Worm (Caenorhabditis elegans) whole organism, L4/young adult: Measurements from ENCODE around the gene wip-1.

Source experiments
- W03F9.2 ChIP-seq: fragments of 150-350 bp; optimal IDR thresholded peaks from 2 replicates; lab custom pipeline; 2014; ENCODE audit warnings: missing biosample characterization, missing genetic modification characterization
- dao-5 ChIP-seq: sonication (generic microtip); optimal IDR thresholded peaks from 2 replicates; lab custom pipeline; 2016; ENCODE audit warnings: missing genotype, missing genetic modification characterization, moderate library complexity, missing compliant biosample characterization
- him-1 ChIP-seq: sonication (generic microtip); optimal IDR thresholded peaks from 2 replicates; lab custom pipeline; 2016; ENCODE audit warnings: missing genotype, missing genetic modification reagents, missing genetic modification characterization, missing compliant biosample characterization

wip-1 gene

DNA sequence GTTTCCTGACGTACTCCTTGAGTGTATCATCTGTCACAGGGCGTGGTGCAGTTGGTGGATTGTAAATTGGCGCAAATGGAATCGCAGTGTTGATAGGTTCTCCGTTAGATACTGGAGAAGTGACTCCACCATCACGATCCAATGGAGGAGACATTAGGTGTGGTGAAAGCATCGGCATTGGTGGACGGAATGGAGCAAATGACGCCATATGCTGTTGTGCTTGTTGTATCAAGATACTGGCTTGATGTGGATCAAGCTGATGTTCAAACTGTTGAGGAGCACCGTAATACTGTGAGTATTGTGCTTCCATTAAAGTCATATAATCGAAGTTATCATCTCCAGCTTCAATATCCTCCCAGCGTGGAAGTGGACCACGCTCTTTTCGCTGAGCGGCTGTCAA, 6.0 kb upstream of the wip-1 start:
- TF ChIP-seq him-1 (tag; lab: Kevin White, UChicago) = no peak
- no peak for TF ChIP-seq W03F9.2
- TF ChIP-seq dao-5 (tag; lab: Kevin White, UChicago) = no peak

DNA sequence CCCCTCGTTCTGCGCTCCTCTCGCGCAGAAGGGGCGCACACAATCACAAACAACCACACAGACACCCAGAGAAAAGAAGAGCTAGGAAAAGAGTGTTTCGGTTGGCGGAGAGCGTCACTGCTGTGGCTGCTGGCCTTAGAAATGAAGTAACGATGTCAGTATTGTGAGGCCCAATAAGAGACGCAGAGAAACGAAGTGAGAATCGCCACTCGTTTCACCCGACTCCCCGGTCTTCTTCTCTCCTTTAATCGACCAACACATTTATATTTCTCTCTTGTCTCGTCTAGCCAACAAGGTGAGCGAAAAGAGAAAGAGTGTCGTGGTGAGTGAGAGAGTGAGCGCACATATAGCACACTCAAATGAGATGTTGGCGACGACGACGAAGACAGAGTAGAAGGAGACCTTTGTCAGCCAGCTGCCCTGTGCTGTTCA, 4.5 kb upstream of the wip-1 start:
- TF ChIP-seq dao-5 (tag; lab: Kevin White, UChicago) (no peak), W03F9.2 (peak; percentile 57), him-1 (tag; lab: Kevin White, UChicago) (peak; percentile 67)

DNA sequence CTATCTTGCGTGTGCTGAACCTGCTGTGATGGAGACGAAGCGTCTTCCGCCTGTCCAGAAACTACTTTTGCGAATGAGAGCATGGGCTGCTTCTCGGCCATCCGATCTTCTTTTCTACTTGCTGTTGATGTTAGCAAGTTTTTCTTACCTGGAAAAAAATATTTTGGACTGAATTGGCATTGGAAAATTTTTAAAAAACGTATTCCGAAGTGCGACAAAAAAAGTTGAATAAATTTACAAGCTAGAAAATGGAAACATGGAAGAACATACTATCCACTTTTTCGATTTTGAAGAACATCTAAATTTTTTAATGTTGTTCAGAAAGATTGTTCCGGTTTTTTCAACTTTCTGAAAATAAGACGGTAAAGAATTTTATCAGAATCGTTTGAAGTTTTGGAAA, 889 bp upstream of the wip-1 start, which contains the start of gene larp-1:
larp-1 (minus strand) TSS at position 101 of the 400 bp plus-strand sequence.
- TF ChIP-seq him-1 (tag; lab: Kevin White, UChicago) = no peak
- TF ChIP-seq dao-5 (tag; lab: Kevin White, UChicago) = no peak
- TF ChIP-seq W03F9.2 = no peak

DNA sequence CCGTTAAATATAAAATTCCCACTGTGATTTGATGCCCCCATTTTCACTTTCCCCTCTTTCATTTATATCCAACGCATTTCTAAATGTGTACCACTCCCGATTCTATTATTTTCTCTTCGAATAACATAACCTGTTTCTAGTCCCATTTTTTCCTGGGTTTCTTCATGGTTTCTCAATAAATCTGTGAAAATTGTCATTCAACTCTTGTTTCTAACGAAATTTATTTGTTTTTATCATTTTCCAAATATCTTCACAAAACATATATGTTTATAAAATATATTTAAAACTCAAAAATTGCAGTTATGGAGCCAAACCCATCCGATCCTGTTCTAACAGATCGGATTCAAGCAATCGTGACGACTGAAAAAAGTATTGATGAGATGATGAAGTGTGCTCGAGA, 2.5 kb downstream of the wip-1 start, which contains the start of gene mdt-11:
mdt-11 (plus strand) TSS at position 301 of the 400 bp plus-strand sequence.
- no peak for TF ChIP-seq W03F9.2
- TF ChIP-seq dao-5 (tag; lab: Kevin White, UChicago) = no peak
- TF ChIP-seq him-1 (tag; lab: Kevin White, UChicago) = no peak

DNA sequence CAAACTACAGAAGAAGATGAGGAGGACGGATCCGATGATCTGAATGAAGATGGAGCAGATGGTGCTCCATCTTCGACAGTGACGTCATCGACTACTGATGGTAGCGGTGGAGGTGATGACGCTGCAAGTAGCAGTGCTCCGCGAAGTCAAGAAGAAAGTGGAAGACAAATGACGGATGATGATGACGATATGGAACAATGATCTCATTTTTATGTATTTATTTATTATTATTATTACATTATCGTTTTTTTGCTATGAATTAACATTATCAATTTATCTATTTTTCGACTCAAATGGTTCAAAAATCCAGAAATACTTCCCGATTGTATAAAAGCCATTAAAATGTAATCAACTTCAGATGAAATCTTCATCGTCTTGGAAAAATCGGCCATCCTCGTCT, 3.2 kb downstream of the wip-1 start, which contains the start of gene R144.3:
R144.3 (plus strand) TSS at position 301 of the 400 bp plus-strand sequence.
- TF ChIP-seq him-1 (tag; lab: Kevin White, UChicago) (no peak), W03F9.2 (no peak), dao-5 (tag; lab: Kevin White, UChicago) (no peak)

DNA sequence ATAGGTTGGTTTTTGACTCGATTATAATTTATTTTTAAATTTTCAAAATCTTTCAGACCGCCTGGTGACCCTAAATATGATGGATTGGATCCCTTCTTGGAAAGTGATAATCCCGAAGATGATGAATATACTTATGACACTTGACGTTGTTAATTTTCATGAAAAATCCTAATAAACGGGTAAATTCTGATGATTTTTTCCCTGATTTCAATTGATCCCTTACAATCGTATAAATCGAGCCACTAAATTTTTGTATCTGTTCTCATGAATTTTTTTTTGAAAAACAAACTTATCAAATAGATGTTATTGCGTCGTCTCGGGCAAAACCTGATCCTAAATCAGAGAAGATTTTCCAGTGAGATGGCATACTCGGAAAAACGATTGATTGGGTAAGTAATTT, 4.5 kb downstream of the wip-1 start, which contains the start of gene R144.13:
R144.13 (plus strand) TSS at position 301 of the 400 bp plus-strand sequence.
- TF ChIP-seq him-1 (tag; lab: Kevin White, UChicago) = no peak
- TF ChIP-seq W03F9.2 = no peak
- TF ChIP-seq dao-5 (tag; lab: Kevin White, UChicago) = no peak

DNA sequence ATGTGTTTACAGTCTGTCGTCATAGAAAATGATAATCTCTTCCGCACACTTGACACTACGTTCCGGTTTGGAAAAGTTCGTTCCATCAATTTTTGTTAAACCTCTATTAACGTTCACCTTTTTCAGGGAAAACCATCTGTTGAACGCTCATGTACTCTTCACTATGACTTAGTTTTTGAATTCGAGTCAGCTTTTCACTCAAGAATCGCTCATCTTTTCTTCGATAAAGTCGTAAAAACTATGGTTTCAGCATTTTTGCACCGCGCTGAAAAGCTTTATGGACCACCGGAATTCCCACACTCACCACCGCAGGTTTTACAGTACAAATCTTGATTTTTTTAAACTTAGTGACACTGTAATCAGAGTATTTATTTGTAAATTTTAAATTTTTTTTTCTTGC, 5.2 kb downstream of the wip-1 start:
- no peak for TF ChIP-seq W03F9.2
- TF ChIP-seq dao-5 (tag; lab: Kevin White, UChicago) = no peak
- no peak for TF ChIP-seq him-1 (tag; lab: Kevin White, UChicago)

DNA sequence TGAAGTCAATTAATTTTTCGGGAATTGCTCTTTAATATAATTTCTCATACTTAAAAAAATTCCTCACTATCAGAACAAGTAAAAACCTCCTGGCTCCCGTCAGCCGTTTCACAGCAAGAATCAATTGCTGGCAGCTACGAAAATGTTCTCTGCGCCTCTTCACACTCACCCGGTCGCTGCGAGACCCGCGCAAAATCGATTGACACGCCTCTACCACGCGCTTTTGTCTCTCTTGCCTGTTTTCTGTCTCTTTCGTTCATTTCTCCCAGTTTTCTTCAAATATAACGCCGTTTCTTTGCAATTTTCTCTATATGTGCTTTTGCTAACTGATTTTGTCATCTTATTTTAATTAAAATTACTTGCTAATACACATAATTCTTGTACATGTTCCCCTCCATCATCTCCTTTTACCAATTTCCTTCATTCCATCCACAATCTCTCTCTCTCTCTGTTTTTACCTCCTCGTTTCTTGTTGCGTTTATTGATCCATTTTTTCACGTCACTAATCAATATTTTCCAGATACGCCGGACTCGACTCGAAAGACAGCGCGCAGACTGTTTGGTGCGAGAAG, 6.0 kb downstream of the wip-1 start, which contains the start of gene pcf-11:
pcf-11 (plus strand) TSS at position 522 of the 572 bp plus-strand sequence.
- TF ChIP-seq him-1 (tag; lab: Kevin White, UChicago) (no peak), W03F9.2 (peak; percentile 34)

DNA sequence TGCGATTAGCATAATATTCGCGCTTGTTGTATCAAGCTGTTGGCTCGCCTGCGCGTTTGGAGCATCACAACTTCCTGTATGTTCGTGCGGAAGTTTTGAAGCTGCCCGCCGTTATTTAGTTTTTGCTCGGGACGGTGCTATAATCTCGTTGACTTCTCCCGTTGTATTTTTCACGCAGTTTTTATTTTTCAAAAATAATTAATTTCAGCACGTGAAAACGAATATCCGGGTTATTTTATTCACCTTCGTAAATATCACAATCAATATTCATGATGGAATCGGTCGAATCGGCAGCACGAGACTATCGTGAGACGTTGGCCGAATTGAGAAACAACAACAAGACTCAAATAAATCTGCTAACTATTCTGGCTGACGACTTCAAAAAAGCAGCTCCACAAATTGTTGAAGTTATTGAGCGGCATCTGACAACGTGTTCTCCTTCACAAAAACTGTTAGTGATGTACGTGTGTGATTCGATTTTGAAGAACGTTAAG, 6.7 kb downstream of the wip-1 start:
- TF ChIP-seq dao-5 (tag; lab: Kevin White, UChicago) (no peak), W03F9.2 (no peak), him-1 (tag; lab: Kevin White, UChicago) (no peak)

DNA sequence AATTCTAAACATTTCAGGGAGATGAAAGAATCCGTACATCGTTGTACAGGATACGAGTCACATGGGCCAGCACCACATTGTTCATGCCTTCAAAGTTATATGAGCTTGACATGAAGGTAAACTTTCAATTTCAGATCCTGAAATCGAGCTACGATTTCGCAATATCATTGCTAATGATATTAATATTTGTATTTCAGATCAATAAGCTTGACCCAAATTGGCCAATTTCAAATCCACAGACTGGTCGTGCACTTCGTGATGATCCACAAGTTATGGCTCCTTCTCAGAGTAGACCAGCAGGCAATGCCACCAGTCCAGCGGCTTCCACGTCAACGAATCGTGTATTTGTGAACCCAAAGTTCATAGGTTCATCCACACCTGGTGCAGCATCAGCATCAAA, 7.9 kb downstream of the wip-1 start:
- no peak for TF ChIP-seq W03F9.2
- TF ChIP-seq dao-5 (tag; lab: Kevin White, UChicago) = no peak
- TF ChIP-seq him-1 (tag; lab: Kevin White, UChicago) = no peak

DNA sequence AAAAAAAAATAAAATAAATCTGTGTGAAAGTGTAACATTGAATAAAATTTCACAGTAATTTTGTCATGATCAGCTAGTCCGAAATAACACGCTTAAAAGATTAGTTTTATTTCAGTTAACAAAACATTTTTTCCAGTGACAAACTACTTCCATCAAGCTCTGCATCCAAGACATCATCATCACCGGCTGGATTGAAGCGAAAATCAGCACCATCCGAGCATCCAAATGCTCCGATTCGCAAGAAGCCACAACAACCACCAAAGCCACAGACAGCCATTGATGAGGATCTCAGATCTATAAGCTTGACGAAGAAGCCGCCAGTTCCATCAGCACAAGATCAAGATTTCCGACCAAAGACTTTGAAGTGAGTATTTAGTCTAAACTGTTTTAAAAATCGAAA, 8.8 kb downstream of the wip-1 start:
- TF ChIP-seq him-1 (tag; lab: Kevin White, UChicago) (no peak), dao-5 (tag; lab: Kevin White, UChicago) (no peak), W03F9.2 (no peak)

DNA sequence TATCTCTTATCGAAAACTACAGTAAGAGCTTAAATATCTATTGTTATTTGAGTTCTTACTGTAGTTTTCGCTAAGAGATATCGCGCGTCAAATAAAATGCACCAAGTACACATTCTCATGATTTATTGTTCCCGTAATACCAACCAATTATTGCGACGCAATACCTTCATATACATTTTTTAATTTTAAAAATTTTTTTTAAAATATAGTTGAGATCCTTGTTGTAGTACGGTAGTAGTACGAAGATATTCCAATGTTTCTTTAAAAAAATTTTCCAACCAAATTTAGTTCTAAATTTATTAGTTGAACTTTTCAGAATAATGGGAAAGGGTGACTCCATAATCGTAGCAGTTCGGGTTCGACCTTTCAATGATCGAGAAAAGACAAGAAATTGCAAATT, 12.2 kb downstream of the wip-1 start, which contains the start of gene klp-6:
klp-6 (plus strand) TSS at position 301 of the 400 bp plus-strand sequence.
- TF ChIP-seq dao-5 (tag; lab: Kevin White, UChicago) (no peak), him-1 (tag; lab: Kevin White, UChicago) (no peak), W03F9.2 (no peak)

DNA sequence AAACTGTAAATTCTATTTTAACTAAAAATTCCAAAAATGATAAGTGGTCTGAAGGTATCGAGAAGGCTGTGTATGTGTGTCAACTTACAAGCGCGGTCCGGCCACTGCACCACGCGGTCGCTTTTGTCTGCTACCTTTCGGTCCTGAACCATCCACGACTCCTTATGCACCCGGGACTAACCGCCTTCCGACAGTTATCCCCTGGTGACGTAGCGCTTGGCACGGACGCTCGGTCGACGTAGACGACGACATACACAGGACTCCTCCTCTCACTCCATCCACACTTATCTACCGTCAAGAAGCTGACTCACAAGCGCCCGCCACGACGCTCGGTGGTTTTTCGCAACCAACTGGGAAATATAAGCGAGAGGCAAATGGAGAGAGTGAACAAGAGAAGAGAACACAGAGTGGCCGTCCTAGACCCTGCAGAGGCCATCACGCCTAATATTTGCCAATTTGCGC, 13.0 kb downstream of the wip-1 start:
- TF ChIP-seq him-1 (tag; lab: Kevin White, UChicago) (peak; percentile 81), dao-5 (tag; lab: Kevin White, UChicago) (peak; percentile 78)

DNA sequence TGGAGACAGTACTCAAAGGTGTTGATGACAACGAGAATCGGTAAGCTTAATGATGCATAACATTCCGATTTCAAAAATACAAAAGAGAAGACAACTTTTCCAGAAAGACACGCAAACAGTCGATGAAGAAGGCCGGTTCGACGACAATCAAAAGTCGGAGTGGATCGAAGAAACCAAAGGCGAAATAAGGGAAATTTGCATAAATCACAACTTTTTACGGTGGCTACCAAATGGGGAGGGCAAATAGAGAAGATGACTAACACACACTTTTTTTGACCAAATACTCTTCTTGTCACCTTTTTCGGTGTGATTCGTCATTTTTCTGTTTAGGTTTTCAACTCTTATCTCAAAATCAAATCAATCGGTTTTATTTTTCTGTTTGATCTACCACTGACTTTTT, 17.7 kb downstream of the wip-1 start, which contains the start of gene C45G9.6:
C45G9.6 (plus strand) TSS at position 301 of the 400 bp plus-strand sequence.
- no peak for TF ChIP-seq him-1 (tag; lab: Kevin White, UChicago)
- no peak for TF ChIP-seq W03F9.2
- TF ChIP-seq dao-5 (tag; lab: Kevin White, UChicago) = no peak
